Fruit fly (Drosophila melanogaster): Measurements from ENCODE around the gene CG17570.
A peak's percentile ranks its signal among the peaks of the same experiment; 100 is the strongest.

The CG17570 gene

dm6 chr2L:20267181-20267580 is 3.0 kb upstream of the CG17570 start (continued):
- TF ChIP-seq sd (tag; optimal IDR thresholded peaks at IDR 0.05) = no peak
- peak; percentile 27 for TF ChIP-seq cato (GFP tag; optimal IDR thresholded peaks at IDR 0.05; ENCODE audit: borderline replicate concordance)
- TF ChIP-seq unpg (GFP tag; optimal IDR thresholded peaks at IDR 0.05) = peak; percentile 89
- no peak for TF ChIP-seq CG10274 (GFP tag; optimal IDR thresholded peaks at IDR 0.05)
- TF ChIP-seq jumu (GFP tag; optimal IDR thresholded peaks at IDR 0.05) = no peak
- TF ChIP-seq CG11398 (GFP tag; optimal IDR thresholded peaks at IDR 0.05) = no peak
- peak; percentile 69; the same call in 2 of the 3 replicates for TF ChIP-seq CG11695 (GFP tag; IDR thresholded peaks at IDR 0.05)
- TF ChIP-seq CG6791 (GFP tag; IDR thresholded peaks at IDR 0.05; ENCODE audit: partially characterized antibody) = 0 out of 3 replicates have a peak, but pooled peaks have one; percentile 13
- no peak for TF ChIP-seq ash1 (GFP tag; optimal IDR thresholded peaks at IDR 0.05)
- peak; percentile 71 for TF ChIP-seq CG10462 (GFP tag; optimal IDR thresholded peaks at IDR 0.05)
- TF ChIP-seq bab2 (GFP tag; optimal IDR thresholded peaks at IDR 0.05) = peak; percentile 5
- no peak for TF ChIP-seq CG1832 (GFP tag; optimal IDR thresholded peaks at IDR 0.05)
- TF ChIP-seq CG9727 (GFP tag; optimal IDR thresholded peaks at IDR 0.05) = peak; percentile 64
- TF ChIP-seq dysf (GFP tag; IDR thresholded peaks at IDR 0.05) = peak; percentile 66; the same call in 2 of the 3 replicates
- peak; percentile 62; the same call in 1 of the 3 replicates for TF ChIP-seq CG3726 (GFP tag; IDR thresholded peaks at IDR 0.05)
- TF ChIP-seq ERR (GFP tag; optimal IDR thresholded peaks at IDR 0.05) = no peak
- peak; percentile 14 for TF ChIP-seq nerfin-1 (tag; optimal IDR thresholded peaks at IDR 0.05)
- TF ChIP-seq en (GFP tag; optimal IDR thresholded peaks at IDR 0.05) = no peak
- TF ChIP-seq cg (GFP tag; optimal IDR thresholded peaks at IDR 0.05) = peak; percentile 25
- TF ChIP-seq exex (tag; optimal IDR thresholded peaks at IDR 0.05) = no peak
- TF ChIP-seq Abd-B (GFP tag; optimal IDR thresholded peaks at IDR 0.05) = peak; percentile 57
- peak; percentile 53 for TF ChIP-seq CG8359 (GFP tag; optimal IDR thresholded peaks at IDR 0.05; ENCODE audit: borderline replicate concordance)
- no peak for TF ChIP-seq CG34376 (GFP tag; optimal IDR thresholded peaks at IDR 0.05)
- TF ChIP-seq tll (GFP tag; optimal IDR thresholded peaks at IDR 0.05) = no peak
- TF ChIP-seq az2 (GFP tag; optimal IDR thresholded peaks at IDR 0.05) = peak; percentile 84
- TF ChIP-seq Meics (GFP tag; optimal IDR thresholded peaks at IDR 0.05) = peak; percentile 29
- TF ChIP-seq tap (tag; optimal IDR thresholded peaks at IDR 0.05) = peak; percentile 55
- no peak for TF ChIP-seq Myb (GFP tag; optimal IDR thresholded peaks at IDR 0.05)
- TF ChIP-seq CG18764 (GFP tag; optimal IDR thresholded peaks at IDR 0.05) = peak; percentile 33
- peak; percentile 62; the same call in 1 of the 2 replicates for TF ChIP-seq CG1024 (GFP tag; IDR thresholded peaks at IDR 0.05)
- peak; percentile 88 for TF ChIP-seq CG10366 (GFP tag; IDR thresholded peaks at IDR 0.05)
- TF ChIP-seq CG3995 (GFP tag; optimal IDR thresholded peaks at IDR 0.05) = no peak
- TF ChIP-seq kah (GFP tag; optimal IDR thresholded peaks at IDR 0.05) = no peak
- TF ChIP-seq CHES-1-like (GFP tag; optimal IDR thresholded peaks at IDR 0.05) = no peak
- TF ChIP-seq Hey (tag; optimal IDR thresholded peaks at IDR 0.05) = no peak
- TF ChIP-seq emc (GFP tag; optimal IDR thresholded peaks at IDR 0.05) = no peak
- TF ChIP-seq Taf1 (GFP tag; IDR thresholded peaks at IDR 0.05) = no peak; the same call in 1 of the 2 replicates
- no peak for TF ChIP-seq amos (GFP tag; IDR thresholded peaks at IDR 0.05; ENCODE audit: partially characterized antibody)
- TF ChIP-seq gcm2 (GFP tag; optimal IDR thresholded peaks at IDR 0.05) = peak; percentile 26
- TF ChIP-seq Ssrp (tag; optimal IDR thresholded peaks at IDR 0.05) = peak; percentile 87
- TF ChIP-seq crol (GFP tag; IDR thresholded peaks at IDR 0.05) = peak; percentile 38; the same call in 1 of the 2 replicates
- peak; percentile 71 for TF ChIP-seq CG10979 (tag; optimal IDR thresholded peaks at IDR 0.05)
- no peak for TF ChIP-seq tx (GFP tag; optimal IDR thresholded peaks at IDR 0.05)
- TF ChIP-seq CG12391 (tag; optimal IDR thresholded peaks at IDR 0.05) = peak; percentile 73
- TF ChIP-seq pan (optimal IDR thresholded peaks at IDR 0.05) = no peak
- peak in 1 of 2 experiments; percentile 74 for TF ChIP-seq pan (GFP tag; optimal IDR thresholded peaks at IDR 0.05 in 1 of 2, IDR thresholded peaks at IDR 0.05 in 1 of 2)
- no peak for TF ChIP-seq da (GFP tag; optimal IDR thresholded peaks at IDR 0.05)
- TF ChIP-seq CG12104 (GFP tag; optimal IDR thresholded peaks at IDR 0.05) = peak; percentile 43
- TF ChIP-seq Stat92E (GFP tag; optimal IDR thresholded peaks at IDR 0.05) = no peak
- TF ChIP-seq shn (GFP tag; optimal IDR thresholded peaks at IDR 0.05) = no peak
